Worm (Caenorhabditis elegans): ENCODE results near the gene C25D7.5.

DNA sequence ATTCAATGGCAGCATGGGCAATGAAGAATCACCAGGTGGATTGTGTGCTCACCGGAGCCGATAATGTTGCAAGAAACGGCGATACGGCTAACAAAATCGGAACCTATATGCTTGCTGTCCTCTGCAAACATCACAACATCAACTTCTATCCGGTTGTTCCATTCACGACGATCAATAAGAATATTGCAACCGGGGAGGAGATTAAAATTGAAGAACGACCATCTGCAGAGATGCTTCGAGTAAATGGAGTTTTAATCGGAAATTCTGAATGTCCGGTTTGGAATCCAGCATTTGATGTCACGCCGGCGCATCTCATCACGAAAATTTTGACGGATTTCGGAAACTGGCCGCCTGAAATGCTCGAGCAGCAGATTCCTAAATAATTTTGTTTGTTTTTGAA, 31.2 kb downstream of the C25D7.5 start:
- no peak for TF ChIP-seq bed-2 (GFP tag; IDR thresholded peaks at IDR 0.05)
- no peak for TF ChIP-seq sea-2 (GFP tag; IDR thresholded peaks at IDR 0.05)
- no peak for TF ChIP-seq C17E4.6 (GFP tag; IDR thresholded peaks at IDR 0.05)
- TF ChIP-seq D2030.7 (GFP tag; IDR thresholded peaks at IDR 0.05): peak; percentile 45
- no peak for TF ChIP-seq Y56A3A.18 (GFP tag; IDR thresholded peaks at IDR 0.05)
- no peak for TF ChIP-seq gei-17 (GFP tag; optimal IDR thresholded peaks at IDR 0.05)

Data from whole organism, young adult.